Fruit fly (Drosophila melanogaster) whole organism: Measurements from ENCODE around the gene Abcd3.

ENCODE experiments used
- CG8478 ChIP-seq: fragments of >200 bp; optimal IDR thresholded peaks from 2 replicates; lab custom pipeline; 2018; ENCODE audit warnings: inconsistent platforms
- Dll ChIP-seq: fragments of >200 bp; optimal IDR thresholded peaks from 2 replicates; lab custom pipeline; 2017
- EcR ChIP-seq, 2 experiments: fragments of >200 bp; optimal IDR thresholded peaks; 2 replicates each; lab custom pipeline; 2017; ENCODE audit warnings: missing biosample characterization in 2 of 2, missing genetic modification characterization in 2 of 2, missing genetic modification reagents in 2 of 2
- pan ChIP-seq: fragments of >200 bp; optimal IDR thresholded peaks from 2 replicates; lab custom pipeline; 2017
- psq ChIP-seq: fragments of >200 bp; optimal IDR thresholded peaks from 2 replicates; lab custom pipeline; 2017
- usp ChIP-seq: fragments of >200 bp; optimal IDR thresholded peaks from 2 replicates; lab custom pipeline; 2017; ENCODE audit warnings: missing biosample characterization, missing genetic modification characterization, mixed read lengths

dm6 chrX:19737872-19738271, 12.7 kb upstream of the Abcd3 start:
- TF ChIP-seq Dll (lab: Kevin White, UChicago) (no peak), usp (no peak), EcR (GFP tag; optimal IDR thresholded peaks at IDR 0.05; lab: Kevin White, UChicago) (no peak), CG8478 (lab: Kevin White, UChicago) (no peak), psq (lab: Kevin White, UChicago) (no peak), pan (lab: Kevin White, UChicago) (no peak)
